Worm (Caenorhabditis elegans) whole organism, L4 larva: ENCODE measurements around the gene F19G12.9.

ENCODE experiments used
- daf-16 ChIP-seq, 3 experiments: sonication (generic microtip); optimal IDR thresholded peaks; 2 replicates each; lab custom pipeline; 2016 to 2017; ENCODE audit warnings: missing genetic modification characterization in 3 of 3, missing genetic modification reagents in 3 of 3, mild to moderate bottlenecking in 2 of 3, missing compliant biosample characterization in 2 of 3, missing biosample characterization in 1 of 3, moderate library complexity in 1 of 3
- jun-1 ChIP-seq: fragments of 150-350 bp; optimal IDR thresholded peaks from 2 replicates; lab custom pipeline; 2014; ENCODE audit warnings: missing biosample characterization, missing genetic modification reagents, missing genetic modification characterization
- lin-39 ChIP-seq: fragments of 150-350 bp; optimal IDR thresholded peaks from 2 replicates; lab custom pipeline; 2014; ENCODE audit warnings: missing biosample characterization, missing genetic modification reagents, missing genetic modification characterization
- mdl-1 ChIP-seq, 2 experiments: fragments of 150-350 bp in 1 of 2; sonication (generic microtip) in 1 of 2; optimal IDR thresholded peaks; 2 replicates each; lab custom pipeline; 2014 to 2017; ENCODE audit warnings: missing biosample characterization in 2 of 2, missing genetic modification characterization in 2 of 2
- nhr-11 ChIP-seq: fragments of 150-350 bp; optimal IDR thresholded peaks from 2 replicates; lab custom pipeline; 2014; ENCODE audit warnings: missing biosample characterization, missing genetic modification characterization
- nhr-28 ChIP-seq: fragments of 150-350 bp; optimal IDR thresholded peaks from 2 replicates; lab custom pipeline; 2014; ENCODE audit warnings: missing biosample characterization, missing genetic modification characterization
- pha-4 ChIP-seq, 2 experiments: fragments of 150-350 bp in 1 of 2; fragments of 200-800 bp in 1 of 2; sonication (Bioruptor generic) in 1 of 2; IDR thresholded peaks in 1 of 2; optimal IDR thresholded peaks in 1 of 2; 2 replicates each; pipeline versions ENCODE4 v1.3.6 to Lab custom; 2014 to 2022; ENCODE audit warnings: missing genetic modification characterization in 2 of 2, missing genetic modification reagents in 2 of 2, missing biosample characterization in 1 of 2, missing compliant biosample characterization in 1 of 2
- set-16 ChIP-seq: fragments of 200-800 bp; sonication (Bioruptor generic); IDR thresholded peaks from 2 replicates; pipeline ENCODE4 v1.3.6; 2022; ENCODE audit warnings: missing genetic modification reagents, missing genetic modification characterization, missing compliant biosample characterization
- skn-1 ChIP-seq: fragments of 150-350 bp; optimal IDR thresholded peaks from 2 replicates; lab custom pipeline; 2014; ENCODE audit warnings: missing biosample characterization, missing genetic modification characterization
- unc-130 ChIP-seq: sonication (generic microtip); optimal IDR thresholded peaks from 2 replicates; lab custom pipeline; 2016; ENCODE audit warnings: missing genetic modification reagents, missing genetic modification characterization, missing compliant biosample characterization

- TF ChIP-seq mdl-1 (tag; optimal IDR thresholded peaks at IDR 0.05; lab: Kevin White, UChicago) (no peak), unc-130 (GFP tag; lab: Kevin White, UChicago) (no peak), set-16 (GFP tag; lab: Robert Waterston, UW) (no peak), lin-39 (tag; lab: Kevin White, UChicago) (no peak), nhr-11 (no peak), daf-16 (GFP tag; optimal IDR thresholded peaks at IDR 0.05; lab: Kevin White, UChicago) (no peak), daf-16 (tag; optimal IDR thresholded peaks at IDR 0.05; lab: Kevin White, UChicago) (no peak), pha-4 (GFP tag; IDR thresholded peaks at IDR 0.05; lab: Robert Waterston, UW) (no peak), pha-4 (tag; optimal IDR thresholded peaks at IDR 0.05; lab: Kevin White, UChicago) (no peak), skn-1 (tag; lab: Kevin White, UChicago) (no peak), nhr-28 (tag; lab: Kevin White, UChicago) (no peak), jun-1 (tag; lab: Kevin White, UChicago) (no peak)
Measured at ce11 chrX:1424509-1424908, 5.5 kb downstream of the F19G12.9 start, which contains the start of gene F19G12.3.
